Fruit fly (Drosophila melanogaster): ENCODE measurements around the gene Pex12.

Gene Pex12

DNA sequence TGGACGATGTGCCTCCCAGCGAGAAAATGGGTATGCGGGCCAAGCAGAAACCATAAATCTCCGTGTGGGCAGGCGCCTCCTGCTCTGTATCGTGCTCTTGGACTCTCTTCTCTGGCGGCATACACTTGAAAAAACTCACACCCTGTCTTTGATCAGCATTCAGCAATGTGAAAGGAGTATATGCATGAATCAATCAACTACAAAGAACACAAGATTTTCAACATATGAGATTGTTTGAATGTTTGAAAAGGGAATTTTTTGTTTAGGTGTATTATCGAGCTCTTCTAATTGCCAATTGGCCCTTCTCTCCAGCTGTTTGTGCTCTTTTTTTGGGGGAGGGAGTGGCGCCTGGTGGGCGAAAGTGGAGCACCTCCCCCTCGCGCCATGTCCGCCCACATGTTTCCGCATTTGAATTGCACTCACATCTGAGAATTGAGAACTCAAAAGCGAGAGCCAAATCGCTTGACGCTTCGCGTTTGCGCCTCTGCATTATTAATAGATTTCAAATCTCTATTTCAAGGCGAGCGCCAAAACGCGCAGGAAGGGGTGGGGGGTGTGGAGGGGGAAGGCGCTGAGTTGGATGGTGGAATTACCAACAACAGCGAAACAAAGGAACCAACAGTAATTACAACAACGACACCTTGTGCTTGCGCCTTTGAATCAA is 29.7 kb downstream of the Pex12 start (continued):
- peak; percentile 83 for TF ChIP-seq CG6765 (GFP tag; optimal IDR thresholded peaks at IDR 0.05)
- peak; percentile 83 for TF ChIP-seq btn (GFP tag; optimal IDR thresholded peaks at IDR 0.05)
- peak; percentile 56 for TF ChIP-seq CG16815 (GFP tag; optimal IDR thresholded peaks at IDR 0.05)
- TF ChIP-seq mld (GFP tag; IDR thresholded peaks at IDR 0.05; ENCODE audit: partially characterized antibody), result no peak
- TF ChIP-seq CG7928 (GFP tag; optimal IDR thresholded peaks at IDR 0.05), result peak; percentile 52
- peak; percentile 59 for TF ChIP-seq twi (tag; optimal IDR thresholded peaks at IDR 0.05)
- peak; percentile 95 for TF ChIP-seq Rfx (GFP tag; IDR thresholded peaks at IDR 0.05)
- no peak for TF ChIP-seq ac (GFP tag; optimal IDR thresholded peaks at IDR 0.05)
- no peak for TF ChIP-seq Dp (GFP tag; optimal IDR thresholded peaks at IDR 0.05)
- TF ChIP-seq CG10654 (GFP tag; optimal IDR thresholded peaks at IDR 0.05), result peak; percentile 80
- TF ChIP-seq Sox102F (GFP tag; optimal IDR thresholded peaks at IDR 0.05), result peak; percentile 91
- TF ChIP-seq hkb (optimal IDR thresholded peaks at IDR 0.05), result no peak
- TF ChIP-seq hkb (GFP tag; IDR thresholded peaks at IDR 0.05), result peak; percentile 92
- peak; percentile 76 for TF ChIP-seq onecut (GFP tag; IDR thresholded peaks at IDR 0.05)
- no peak for TF ChIP-seq Hr39 (optimal IDR thresholded peaks at IDR 0.05)
- TF ChIP-seq Sry-δ (GFP tag; optimal IDR thresholded peaks at IDR 0.05), result peak; percentile 49
- peak; percentile 73 for TF ChIP-seq CG4328 (GFP tag; optimal IDR thresholded peaks at IDR 0.05)
- no peak for TF ChIP-seq Opbp (GFP tag; IDR thresholded peaks at IDR 0.05; ENCODE audit: partially characterized antibody)
- TF ChIP-seq fd3F (GFP tag; optimal IDR thresholded peaks at IDR 0.05), result peak; percentile 83
- peak; percentile 84 for TF ChIP-seq CG17328 (GFP tag; IDR thresholded peaks at IDR 0.05)
- TF ChIP-seq CG6254 (GFP tag; optimal IDR thresholded peaks at IDR 0.05), result peak; percentile 74
- TF ChIP-seq CG30403 (GFP tag; optimal IDR thresholded peaks at IDR 0.05), result peak; percentile 84
- peak; percentile 26 for TF ChIP-seq luna (GFP tag; optimal IDR thresholded peaks at IDR 0.05)
- peak; percentile 69 for TF ChIP-seq gro (GFP tag; optimal IDR thresholded peaks at IDR 0.05)
- no peak for TF ChIP-seq Doc3 (GFP tag; IDR thresholded peaks at IDR 0.05; ENCODE audit: partially characterized antibody)
- TF ChIP-seq CG4820 (GFP tag; optimal IDR thresholded peaks at IDR 0.05), result peak; percentile 82
- peak; percentile 77 for TF ChIP-seq nmo (GFP tag; optimal IDR thresholded peaks at IDR 0.05)
- TF ChIP-seq tup (GFP tag; optimal IDR thresholded peaks at IDR 0.05), result no peak
- TF ChIP-seq pnt (GFP tag; optimal IDR thresholded peaks at IDR 0.05), result peak; percentile 88
- peak; percentile 72 for TF ChIP-seq gcm (GFP tag; optimal IDR thresholded peaks at IDR 0.05)
- TF ChIP-seq Dek (tag; optimal IDR thresholded peaks at IDR 0.05), result peak; percentile 84
- peak; percentile 65 for TF ChIP-seq Hey (tag; optimal IDR thresholded peaks at IDR 0.05)
- peak; percentile 82 for TF ChIP-seq CG13296 (GFP tag; optimal IDR thresholded peaks at IDR 0.05)
- peak; percentile 92 for TF ChIP-seq CG12659 (GFP tag; optimal IDR thresholded peaks at IDR 0.05)
- TF ChIP-seq ATbp (GFP tag; optimal IDR thresholded peaks at IDR 0.05), result peak; percentile 87
- peak; percentile 87 for TF ChIP-seq Asciz (GFP tag; optimal IDR thresholded peaks at IDR 0.05)
- TF ChIP-seq Vsx1 (GFP tag; optimal IDR thresholded peaks at IDR 0.05), result peak; percentile 66
- TF ChIP-seq HmgZ (tag; optimal IDR thresholded peaks at IDR 0.05), result peak; percentile 83
- TF ChIP-seq CG6654 (GFP tag; optimal IDR thresholded peaks at IDR 0.05), result peak; percentile 58
- TF ChIP-seq CG5180 (GFP tag; optimal IDR thresholded peaks at IDR 0.05), result peak; percentile 77
- peak; percentile 85 for TF ChIP-seq ERR (GFP tag; optimal IDR thresholded peaks at IDR 0.05)
- TF ChIP-seq crc (GFP tag; optimal IDR thresholded peaks at IDR 0.05), result peak; percentile 85
- no peak for TF ChIP-seq yki (optimal IDR thresholded peaks at IDR 0.05)
- TF ChIP-seq gem (tag; optimal IDR thresholded peaks at IDR 0.05), result peak; percentile 91
- peak; percentile 92 for TF ChIP-seq CG2678 (tag; optimal IDR thresholded peaks at IDR 0.05)
- no peak for TF ChIP-seq CG6791 (GFP tag; IDR thresholded peaks at IDR 0.05; ENCODE audit: partially characterized antibody)
- TF ChIP-seq E2f2 (GFP tag; IDR thresholded peaks at IDR 0.05), result peak; percentile 69
- TF ChIP-seq fu2 (GFP tag; optimal IDR thresholded peaks at IDR 0.05), result peak; percentile 80
- TF ChIP-seq CG6689 (GFP tag; IDR thresholded peaks at IDR 0.05), result peak; percentile 85
- peak; percentile 68 for TF ChIP-seq CG18011 (GFP tag; optimal IDR thresholded peaks at IDR 0.05)
